Fruit fly (Drosophila melanogaster): Measurements from ENCODE around the gene Cpsf100.

dm6 chr3R:29075631-29076398 is 41.4 kb downstream of the Cpsf100 start:
- no peak for TF ChIP-seq cic (GFP tag; optimal IDR thresholded peaks at IDR 0.05)
- no peak for TF ChIP-seq CG7045 (GFP tag; optimal IDR thresholded peaks at IDR 0.05)
- TF ChIP-seq toe (GFP tag; optimal IDR thresholded peaks at IDR 0.05): no peak
- no peak for TF ChIP-seq CG14711 (tag; optimal IDR thresholded peaks at IDR 0.05)
- no peak for TF ChIP-seq CG1620 (GFP tag; optimal IDR thresholded peaks at IDR 0.05)
- no peak for TF ChIP-seq bab1 (GFP tag; optimal IDR thresholded peaks at IDR 0.05)
- no peak for TF ChIP-seq CG5204 (GFP tag; optimal IDR thresholded peaks at IDR 0.05)
- TF ChIP-seq cnc (optimal IDR thresholded peaks at IDR 0.05): no peak
- TF ChIP-seq Crg-1 (GFP tag; optimal IDR thresholded peaks at IDR 0.05): no peak
